Worm (Caenorhabditis elegans) whole organism, L3 larva: ENCODE data around the gene T05A8.11.

ENCODE experiments used
- ZK546.5 ChIP-seq: sonication (generic microtip); optimal IDR thresholded peaks from 2 replicates; lab custom pipeline; 2017; ENCODE audit warnings: missing biosample characterization, missing genetic modification characterization
- aly-2 ChIP-seq: fragments of 150-350 bp; optimal IDR thresholded peaks from 2 replicates; lab custom pipeline; 2014; ENCODE audit warnings: missing biosample characterization, missing genetic modification characterization
- ama-1 ChIP-seq: fragments of 150-350 bp; optimal IDR thresholded peaks from 2 replicates; lab custom pipeline; 2018
- ceh-16 ChIP-seq: sonication (generic microtip); optimal IDR thresholded peaks from 2 replicates; lab custom pipeline; 2017; ENCODE audit warnings: missing biosample characterization, missing genetic modification characterization
- ceh-28 ChIP-seq: fragments of 150-350 bp; optimal IDR thresholded peaks from 2 replicates; lab custom pipeline; 2014; ENCODE audit warnings: missing biosample characterization, missing genetic modification reagents, missing genetic modification characterization
- ceh-82 ChIP-seq: fragments of 150-350 bp; optimal IDR thresholded peaks from 2 replicates; lab custom pipeline; 2014; ENCODE audit warnings: missing biosample characterization, missing genetic modification characterization
- ceh-9 ChIP-seq: sonication (generic microtip); optimal IDR thresholded peaks from 2 replicates; lab custom pipeline; 2018; ENCODE audit warnings: missing biosample characterization, missing genetic modification characterization
- daf-12 ChIP-seq: fragments of 150-350 bp; optimal IDR thresholded peaks from 2 replicates; lab custom pipeline; 2014; ENCODE audit warnings: missing biosample characterization, missing genetic modification reagents, missing genetic modification characterization
- egl-27 ChIP-seq: sonication (generic microtip); optimal IDR thresholded peaks from 4 replicates; lab custom pipeline; 2017; ENCODE audit warnings: missing biosample characterization, missing genetic modification reagents, missing genetic modification characterization
- egl-5 ChIP-seq: fragments of 150-350 bp; optimal IDR thresholded peaks from 2 replicates; lab custom pipeline; 2017; ENCODE audit warnings: missing biosample characterization, missing genetic modification reagents, missing genetic modification characterization, inconsistent platforms
- elt-1 ChIP-seq: fragments of 150-350 bp; optimal IDR thresholded peaks from 2 replicates; lab custom pipeline; 2014; ENCODE audit warnings: missing biosample characterization, missing genetic modification characterization
- elt-2 ChIP-seq: sonication (generic microtip); optimal IDR thresholded peaks from 2 replicates; lab custom pipeline; 2016; ENCODE audit warnings: missing genetic modification reagents, mild to moderate bottlenecking, missing genetic modification characterization, missing compliant biosample characterization
- elt-3 ChIP-seq, 3 experiments: fragments of 150-350 bp in 1 of 3; sonication (generic microtip) in 2 of 3; optimal IDR thresholded peaks; 2 replicates in 2 of 3; 4 replicates in 1 of 3; lab custom pipeline; 2014 to 2017; ENCODE audit warnings: missing biosample characterization in 3 of 3, missing genetic modification characterization in 3 of 3
- eor-1 ChIP-seq, 2 experiments: fragments of 150-350 bp; optimal IDR thresholded peaks; 2 replicates each; lab custom pipeline; 2014 to 2018; ENCODE audit warnings: missing biosample characterization in 2 of 2, missing genetic modification characterization in 2 of 2
- fkh-10 ChIP-seq: sonication (generic microtip); optimal IDR thresholded peaks from 2 replicates; lab custom pipeline; 2017; ENCODE audit warnings: missing biosample characterization, missing genetic modification reagents, missing genetic modification characterization
- fkh-2 ChIP-seq: fragments of 150-350 bp; optimal IDR thresholded peaks from 2 replicates; lab custom pipeline; 2014; ENCODE audit warnings: missing biosample characterization, missing genetic modification reagents, missing genetic modification characterization
- fos-1 ChIP-seq: fragments of 150-350 bp; optimal IDR thresholded peaks from 2 replicates; lab custom pipeline; 2014; ENCODE audit warnings: missing biosample characterization, missing genetic modification characterization
- hmg-11 ChIP-seq: sonication (generic microtip); optimal IDR thresholded peaks from 2 replicates; lab custom pipeline; 2016; ENCODE audit warnings: missing genetic modification characterization, missing compliant biosample characterization
- jun-1 ChIP-seq: fragments of 150-350 bp; optimal IDR thresholded peaks from 2 replicates; lab custom pipeline; 2014; ENCODE audit warnings: missing biosample characterization, missing genetic modification reagents, missing genetic modification characterization
- lin-15B ChIP-seq: fragments of 150-350 bp; optimal IDR thresholded peaks from 2 replicates; lab custom pipeline; 2014; ENCODE audit warnings: missing biosample characterization, missing genetic modification characterization
- lin-39 ChIP-seq: fragments of 150-350 bp; optimal IDR thresholded peaks from 2 replicates; lab custom pipeline; 2018; ENCODE audit warnings: missing biosample characterization, missing genetic modification reagents, missing genetic modification characterization
- lsy-12 ChIP-seq: sonication (generic microtip); optimal IDR thresholded peaks from 2 replicates; lab custom pipeline; 2016; ENCODE audit warnings: mild to moderate bottlenecking, missing genetic modification characterization, missing compliant biosample characterization
- mdl-1 ChIP-seq: fragments of 150-350 bp; optimal IDR thresholded peaks from 2 replicates; lab custom pipeline; 2014; ENCODE audit warnings: missing biosample characterization, missing genetic modification characterization
- mml-1 ChIP-seq: fragments of 150-350 bp; sonication (generic microtip); optimal IDR thresholded peaks from 3 replicates; lab custom pipeline; 2014; ENCODE audit warnings: missing biosample characterization, missing genetic modification characterization
- nfya-1 ChIP-seq: sonication (generic microtip); optimal IDR thresholded peaks from 2 replicates; lab custom pipeline; 2017; ENCODE audit warnings: missing genetic modification characterization, mild to moderate bottlenecking, missing compliant biosample characterization, antibody characterized with exemption, moderate library complexity; ENCODE audit not compliant: insufficient read depth
- nhr-11 ChIP-seq: fragments of 150-350 bp; optimal IDR thresholded peaks from 2 replicates; lab custom pipeline; 2014; ENCODE audit warnings: missing biosample characterization, missing genetic modification characterization
- nhr-12 ChIP-seq: fragments of 150-350 bp; optimal IDR thresholded peaks from 2 replicates; lab custom pipeline; 2014; ENCODE audit warnings: missing biosample characterization, missing genetic modification characterization
- nhr-23 ChIP-seq: fragments of 150-350 bp; optimal IDR thresholded peaks from 2 replicates; lab custom pipeline; 2014; ENCODE audit warnings: missing biosample characterization, missing genetic modification reagents, missing genetic modification characterization
- nhr-237 ChIP-seq: fragments of 150-350 bp; optimal IDR thresholded peaks from 2 replicates; lab custom pipeline; 2014; ENCODE audit warnings: missing biosample characterization, missing genetic modification characterization
- nhr-25 ChIP-seq: sonication (generic microtip); optimal IDR thresholded peaks from 2 replicates; lab custom pipeline; 2017; ENCODE audit warnings: missing biosample characterization, missing genetic modification characterization
- nhr-28 ChIP-seq: fragments of 150-350 bp; optimal IDR thresholded peaks from 2 replicates; lab custom pipeline; 2014; ENCODE audit warnings: missing biosample characterization, missing genetic modification characterization
- nhr-43 ChIP-seq: sonication (generic microtip); optimal IDR thresholded peaks from 2 replicates; lab custom pipeline; 2016; ENCODE audit warnings: mild to moderate bottlenecking, missing genetic modification characterization, missing compliant biosample characterization; ENCODE audit not compliant: poor library complexity, severe bottlenecking
- nhr-67 ChIP-seq: fragments of 150-350 bp; optimal IDR thresholded peaks from 2 replicates; lab custom pipeline; 2014; ENCODE audit warnings: missing biosample characterization, missing genetic modification characterization
- nhr-76 ChIP-seq: fragments of 150-350 bp; sonication (generic microtip); optimal IDR thresholded peaks from 5 replicates; lab custom pipeline; 2014; ENCODE audit warnings: missing biosample characterization, missing genetic modification characterization
- nhr-77 ChIP-seq: fragments of 150-350 bp; optimal IDR thresholded peaks from 2 replicates; lab custom pipeline; 2014; ENCODE audit warnings: missing biosample characterization, missing genetic modification characterization
- pha-4 ChIP-seq: fragments of 150-350 bp; optimal IDR thresholded peaks from 2 replicates; lab custom pipeline; 2014; ENCODE audit warnings: missing biosample characterization, missing genetic modification reagents, missing genetic modification characterization
- pqm-1 ChIP-seq: fragments of 150-350 bp; optimal IDR thresholded peaks from 2 replicates; lab custom pipeline; 2017; ENCODE audit warnings: missing biosample characterization, missing genetic modification characterization, inconsistent platforms
- sea-2 ChIP-seq: fragments of 150-350 bp; sonication (generic microtip); optimal IDR thresholded peaks from 4 replicates; lab custom pipeline; 2014; ENCODE audit warnings: missing biosample characterization, missing genetic modification reagents, missing genetic modification characterization
- skn-1 ChIP-seq: fragments of 150-350 bp; optimal IDR thresholded peaks from 2 replicates; lab custom pipeline; 2014; ENCODE audit warnings: missing biosample characterization, missing genetic modification characterization
- snpc-4 ChIP-seq: fragments of 150-350 bp; optimal IDR thresholded peaks from 2 replicates; lab custom pipeline; 2014; ENCODE audit warnings: missing biosample characterization, missing genetic modification characterization
- tbx-2 ChIP-seq: sonication (generic microtip); optimal IDR thresholded peaks from 2 replicates; lab custom pipeline; 2016; ENCODE audit warnings: mild to moderate bottlenecking, missing genetic modification characterization, missing compliant biosample characterization
- unc-39 ChIP-seq: sonication (generic microtip); optimal IDR thresholded peaks from 4 replicates; lab custom pipeline; 2017; ENCODE audit warnings: missing biosample characterization, missing genetic modification characterization
- unc-62 ChIP-seq: fragments of 150-350 bp; sonication (generic microtip); optimal IDR thresholded peaks from 4 replicates; lab custom pipeline; 2014; ENCODE audit warnings: missing biosample characterization, missing genetic modification reagents, missing genetic modification characterization
- zag-1 ChIP-seq: fragments of 150-350 bp; optimal IDR thresholded peaks from 2 replicates; lab custom pipeline; 2014; ENCODE audit warnings: missing biosample characterization, missing genetic modification characterization
- ztf-11 ChIP-seq: fragments of 150-350 bp; optimal IDR thresholded peaks from 2 replicates; lab custom pipeline; 2014; ENCODE audit warnings: missing biosample characterization, missing genetic modification characterization

T05A8.11 gene

ce11 chrII:2736156-2736728 is 10.8 kb upstream of the T05A8.11 start, which contains the start of gene T05A8.8:
Gene T05A8.8 (plus strand): TSS chrII:2736678.
- no peak for TF ChIP-seq pha-4
- TF ChIP-seq nhr-237: no peak
- TF ChIP-seq tbx-2 (tag; lab: Kevin White, UChicago): no peak
- no peak for TF ChIP-seq pqm-1
- TF ChIP-seq nhr-23 (tag; lab: Kevin White, UChicago): no peak
- TF ChIP-seq ceh-82 (tag; lab: Kevin White, UChicago): no peak
- TF ChIP-seq sea-2 (GFP tag; lab: Kevin White, UChicago): no peak
- no peak for TF ChIP-seq daf-12 (tag; lab: Kevin White, UChicago)
- TF ChIP-seq ceh-9: no peak
- TF ChIP-seq nhr-25: no peak
- TF ChIP-seq fkh-2 (tag; lab: Kevin White, UChicago): no peak
- TF ChIP-seq elt-1 (tag; lab: Kevin White, UChicago): no peak
- no peak for TF ChIP-seq nhr-12 (tag; lab: Kevin White, UChicago)
- no peak for TF ChIP-seq ama-1

- TF ChIP-seq nhr-67: no peak
- no peak for TF ChIP-seq nfya-1
- no peak for TF ChIP-seq aly-2
- no peak for TF ChIP-seq daf-12 (tag; lab: Kevin White, UChicago)
- no peak for TF ChIP-seq fkh-10 (GFP tag; lab: Kevin White, UChicago)
- no peak for TF ChIP-seq ceh-82 (tag; lab: Kevin White, UChicago)
- TF ChIP-seq unc-62 (GFP tag; lab: Kevin White, UChicago): no peak
- TF ChIP-seq eor-1 (tag; optimal IDR thresholded peaks at IDR 0.05; lab: Kevin White, UChicago): no peak
- no peak for TF ChIP-seq egl-5 (tag; lab: Kevin White, UChicago)
- no peak for TF ChIP-seq ceh-16 (tag; lab: Kevin White, UChicago)
- TF ChIP-seq nhr-25: no peak
- TF ChIP-seq ceh-28 (tag; lab: Kevin White, UChicago): no peak
- TF ChIP-seq egl-27 (tag; lab: Kevin White, UChicago): no peak
- TF ChIP-seq mml-1 (tag; lab: Kevin White, UChicago): no peak
These were observed 10.2 kb upstream of the T05A8.11 start for ce11 chrII:2735644-2736043.

- TF ChIP-seq ZK546.5: no peak
- TF ChIP-seq nhr-76: no peak
- TF ChIP-seq zag-1 (tag; lab: Kevin White, UChicago): no peak
- TF ChIP-seq hmg-11 (tag; lab: Kevin White, UChicago): no peak
- TF ChIP-seq unc-62 (GFP tag; lab: Kevin White, UChicago): no peak
- TF ChIP-seq elt-2 (tag; lab: Kevin White, UChicago): no peak
- no peak for TF ChIP-seq nhr-43 (tag; lab: Kevin White, UChicago)
- TF ChIP-seq pha-4: no peak
- no peak for TF ChIP-seq unc-39 (tag; lab: Kevin White, UChicago)
- TF ChIP-seq nhr-25: no peak
- TF ChIP-seq fkh-10 (GFP tag; lab: Kevin White, UChicago): no peak
- TF ChIP-seq aly-2: no peak
- TF ChIP-seq fos-1: no peak
These were observed 9.7 kb upstream of the T05A8.11 start, which contains the start of gene wdr-31 for ce11 chrII:2735192-2735591. Gene wdr-31 (minus strand): TSS chrII:2735292.

ce11 chrII:2734735-2735134 is 9.3 kb upstream of the T05A8.11 start:
- TF ChIP-seq snpc-4 (tag; lab: Kevin White, UChicago) (peak; percentile 23), pha-4 (no peak), ceh-82 (tag; lab: Kevin White, UChicago) (no peak), elt-2 (tag; lab: Kevin White, UChicago) (no peak), fkh-10 (GFP tag; lab: Kevin White, UChicago) (no peak), skn-1 (no peak), nhr-43 (tag; lab: Kevin White, UChicago) (no peak), nhr-77 (no peak), elt-3 (tag; optimal IDR thresholded peaks at IDR 0.05; lab: Kevin White, UChicago) (no peak), egl-27 (tag; lab: Kevin White, UChicago) (no peak), nhr-23 (tag; lab: Kevin White, UChicago) (peak; percentile 20), hmg-11 (tag; lab: Kevin White, UChicago) (peak; percentile 40), nhr-25 (peak; percentile 32), lin-15B (no peak), nhr-11 (tag; lab: Kevin White, UChicago) (no peak), nfya-1 (peak; percentile 79), lsy-12 (tag; lab: Kevin White, UChicago) (no peak), ztf-11 (tag; lab: Kevin White, UChicago) (no peak), pqm-1 (no peak), aly-2 (no peak), nhr-28 (tag; lab: Kevin White, UChicago) (no peak), elt-1 (tag; lab: Kevin White, UChicago) (no peak), lin-39 (tag; lab: Kevin White, UChicago) (peak; percentile 61), unc-62 (GFP tag; lab: Kevin White, UChicago) (no peak), nhr-237 (no peak), jun-1 (peak; percentile 17), nhr-12 (tag; lab: Kevin White, UChicago) (no peak), ZK546.5 (no peak), mdl-1 (no peak)
